Worm (Caenorhabditis elegans): ENCODE measurements around the gene rnr-2.
A peak's percentile ranks its signal among the peaks of the same experiment; 100 is the strongest.

DNA sequence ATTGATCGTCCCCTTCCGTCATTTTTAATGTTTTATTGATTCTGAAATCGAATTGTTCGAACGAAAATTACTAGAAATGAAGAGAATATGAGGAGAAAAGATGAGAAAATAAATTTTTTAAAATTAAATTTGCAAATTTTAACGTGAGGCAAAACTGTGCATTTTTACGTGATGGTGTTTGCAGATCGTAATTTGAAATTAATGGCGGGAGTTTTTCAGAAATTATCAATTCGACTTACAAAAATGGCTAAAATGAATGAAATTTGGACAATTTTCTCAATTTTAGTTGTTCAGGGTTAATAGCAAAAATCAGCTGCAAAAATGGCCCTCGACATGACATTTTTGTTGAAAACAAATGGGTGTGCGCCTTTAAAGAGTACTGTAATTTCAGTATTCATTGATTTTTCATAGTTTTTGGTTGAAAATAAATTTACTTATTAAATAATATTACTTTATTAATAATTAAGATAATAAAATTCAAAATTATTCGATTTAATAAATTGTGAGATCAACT, 3.4 kb upstream of the rnr-2 start, which contains the start of gene rei-1:
- TF ChIP-seq zag-1 (tag; optimal IDR thresholded peaks at IDR 0.05), result no peak
- TF ChIP-seq efl-1 (optimal IDR thresholded peaks at IDR 0.05), result peak in 1 of 2 experiments; percentile 35
- peak; percentile 2 to 71 for TF ChIP-seq efl-1 (GFP tag; optimal IDR thresholded peaks at IDR 0.05 in 1 of 2)
- no peak for TF ChIP-seq fkh-10 (GFP tag; optimal IDR thresholded peaks at IDR 0.05)
- TF ChIP-seq ama-1 (optimal IDR thresholded peaks at IDR 0.05), result no peak

Measured in whole organism, L1 larva.